Fruit fly (Drosophila melanogaster): ENCODE data around the gene CAH1.

DNA sequence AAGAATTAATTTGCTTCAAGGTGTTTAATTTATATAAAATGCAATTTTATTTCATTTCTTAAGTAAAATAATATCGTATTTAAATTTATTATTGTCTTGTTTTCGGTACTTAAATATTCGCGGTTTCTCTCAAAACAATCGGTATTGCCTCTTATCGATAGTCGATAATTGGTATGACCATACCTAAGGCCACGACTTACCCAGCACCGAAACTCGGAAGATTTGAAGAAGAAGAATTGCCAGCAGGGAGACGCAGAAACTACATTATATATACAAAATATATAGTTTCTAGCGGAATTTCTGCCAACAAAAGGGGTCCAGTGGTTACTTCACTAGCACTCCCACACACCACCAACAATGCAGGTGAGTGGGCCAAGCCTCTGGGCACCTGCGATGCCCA is 32.5 kb upstream of the CAH1 start:
- TF ChIP-seq CTCF (optimal IDR thresholded peaks at IDR 0.05) (no peak), CG8478 (optimal IDR thresholded peaks at IDR 0.05) (no peak)

All from S2 (cell line).